Fruit fly (Drosophila melanogaster): ENCODE measurements around the gene CG17105.

dm6 chr2L:10677715-10678088 is 3.1 kb upstream of the CG17105 start:
- TF ChIP-seq pan (optimal IDR thresholded peaks at IDR 0.05) = no peak
- no peak for TF ChIP-seq psq (optimal IDR thresholded peaks at IDR 0.05)
- no peak for TF ChIP-seq EcR (GFP tag; optimal IDR thresholded peaks at IDR 0.05)
- TF ChIP-seq CG8478 (optimal IDR thresholded peaks at IDR 0.05) = no peak
- TF ChIP-seq usp (GFP tag; optimal IDR thresholded peaks at IDR 0.05) = no peak
